Fruit fly (Drosophila melanogaster): ENCODE data around the gene ash2.

ash2 gene

dm6 chr3R:24654770-24655322 is 4.9 kb downstream of the ash2 start, which contains the start of the genes CG31125 and CG6695 (continued):
- TF ChIP-seq lmd (GFP tag; IDR thresholded peaks at IDR 0.05) (peak; percentile 43; the same call in 1 of the 2 replicates), gsb (GFP tag; IDR thresholded peaks at IDR 0.05) (no peak), CG30403 (GFP tag; optimal IDR thresholded peaks at IDR 0.05) (peak; percentile 63), Med (GFP tag) (peak; percentile 93), az2 (GFP tag; optimal IDR thresholded peaks at IDR 0.05) (peak; percentile 37), ATbp (GFP tag; optimal IDR thresholded peaks at IDR 0.05) (no peak), tin (GFP tag; optimal IDR thresholded peaks at IDR 0.05) (peak; percentile 58), Bdp1 (GFP tag; optimal IDR thresholded peaks at IDR 0.05) (peak; percentile 25), nmo (GFP tag; optimal IDR thresholded peaks at IDR 0.05) (peak; percentile 80), CG6254 (GFP tag; optimal IDR thresholded peaks at IDR 0.05) (no peak), CrebB (tag; optimal IDR thresholded peaks at IDR 0.05) (peak; percentile 23), bsh (GFP tag; optimal IDR thresholded peaks at IDR 0.05) (peak in 1 of 2 experiments; percentile 23), CG13894 (tag; optimal IDR thresholded peaks at IDR 0.05) (no peak), unc-4 (GFP tag; IDR thresholded peaks at IDR 0.05; ENCODE audit: partially characterized antibody) (peak; percentile 86), crp (GFP tag; optimal IDR thresholded peaks at IDR 0.05) (peak in 1 of 2 experiments; percentile 38), CkIIα-i1 (GFP tag; IDR thresholded peaks at IDR 0.05) (no peak), Trl (optimal IDR thresholded peaks at IDR 0.05) (no peak), Trl (GFP tag; optimal IDR thresholded peaks at IDR 0.05) (peak; percentile 67), CG4404 (GFP tag; IDR thresholded peaks at IDR 0.05) (peak; percentile 34; the same call in 1 of the 2 replicates), E2f1 (GFP tag; IDR thresholded peaks at IDR 0.05) (no peak), CG9817 (tag; optimal IDR thresholded peaks at IDR 0.05) (peak; percentile 42), Ptx1 (GFP tag; IDR thresholded peaks at IDR 0.05) (peak; percentile 53), CG6689 (GFP tag; IDR thresholded peaks at IDR 0.05) (peak; percentile 45; the same call in 1 of the 2 replicates), jumu (GFP tag; optimal IDR thresholded peaks at IDR 0.05) (peak; percentile 53), esg (GFP tag; conservative IDR thresholded peaks at IDR 0.05) (peak; percentile 33; the same call in 1 of the 2 replicates), CG2678 (tag; optimal IDR thresholded peaks at IDR 0.05) (no peak), Asciz (GFP tag; optimal IDR thresholded peaks at IDR 0.05) (no peak), E2f2 (GFP tag; IDR thresholded peaks at IDR 0.05) (peak; percentile 92), CG1603 (tag; optimal IDR thresholded peaks at IDR 0.05) (peak; percentile 73), nerfin-2 (GFP tag; IDR thresholded peaks at IDR 0.05; ENCODE audit: partially characterized antibody) (peak; percentile 58; the same call in 1 of the 2 replicates), slou (GFP tag; optimal IDR thresholded peaks at IDR 0.05) (no peak), CG9797 (GFP tag; optimal IDR thresholded peaks at IDR 0.05) (peak; percentile 93), CG14710 (tag; optimal IDR thresholded peaks at IDR 0.05) (peak; percentile 75), tio (GFP tag; optimal IDR thresholded peaks at IDR 0.05) (no peak), caup (GFP tag; optimal IDR thresholded peaks at IDR 0.05; ENCODE audit: severe bottlenecking) (peak; percentile 27), Xrp1 (GFP tag; IDR thresholded peaks at IDR 0.05) (peak; percentile 33; the same call in 1 of the 2 replicates), CG4730 (GFP tag; IDR thresholded peaks at IDR 0.05) (no peak), zf30C (GFP tag; optimal IDR thresholded peaks at IDR 0.05) (no peak), NfI (GFP tag; optimal IDR thresholded peaks at IDR 0.05) (peak; percentile 5), NFAT (GFP tag; IDR thresholded peaks at IDR 0.05) (peak; percentile 63; the same call in 1 of the 2 replicates), Ets97D (GFP tag; optimal IDR thresholded peaks at IDR 0.05) (peak; percentile 82), psq (GFP tag; optimal IDR thresholded peaks at IDR 0.05) (peak; percentile 2), inv (GFP tag; IDR thresholded peaks at IDR 0.05; ENCODE audit: partially characterized antibody) (peak; percentile 81), CG8290 (GFP tag; optimal IDR thresholded peaks at IDR 0.05) (no peak), CG8290 (tag; optimal IDR thresholded peaks at IDR 0.05) (no peak), Hr3 (GFP tag; optimal IDR thresholded peaks at IDR 0.05) (peak; percentile 33), MBD-R2 (GFP tag; IDR thresholded peaks at IDR 0.05) (peak; percentile 80), CG3281 (GFP tag; optimal IDR thresholded peaks at IDR 0.05) (peak; percentile 31), lbe (GFP tag; optimal IDR thresholded peaks at IDR 0.05) (no peak), HmgZ (tag; optimal IDR thresholded peaks at IDR 0.05) (peak; percentile 65)
